Fruit fly (Drosophila melanogaster): Measurements from ENCODE around the gene FASN1.

- TF ChIP-seq Ets98B (GFP tag; IDR thresholded peaks at IDR 0.05) (no peak), D1 (tag; optimal IDR thresholded peaks at IDR 0.05) (no peak), CG10348 (GFP tag; IDR thresholded peaks at IDR 0.05) (no peak), EcR (GFP tag; optimal IDR thresholded peaks at IDR 0.05) (no peak), CG9948 (tag; optimal IDR thresholded peaks at IDR 0.05) (no peak)
Observed at dm6 chr2L:3109372-3109771, 53.0 kb downstream of the FASN1 start, which contains the start of gene PpD6.
